Fruit fly (Drosophila melanogaster) whole organism, embryonic: ENCODE data around the gene hbt.

ENCODE experiments used
- Atf6 ChIP-seq: fragments of 200-800 bp; sonication (Bioruptor generic); IDR thresholded peaks from 2 replicates; pipeline ENCODE4 v1.3.6; 2022; ENCODE audit warnings: missing biosample characterization, missing genetic modification characterization
- CG10267 ChIP-seq: fragments of 200-800 bp; sonication (Bioruptor generic); optimal IDR thresholded peaks from 2 replicates; lab custom pipeline; 2018; ENCODE audit warnings: missing biosample characterization, mild to moderate bottlenecking, missing genetic modification characterization, moderate library complexity
- CG10274 ChIP-seq: fragments of 200-800 bp; sonication (Bioruptor generic); optimal IDR thresholded peaks from 3 replicates; lab custom pipeline; 2017; ENCODE audit warnings: missing biosample characterization, mild to moderate bottlenecking, missing genetic modification characterization
- CG10321 ChIP-seq: fragments of 200-800 bp; sonication (Bioruptor generic); IDR thresholded peaks from 2 replicates; pipeline ENCODE4 v1.3.6; 2022; ENCODE audit warnings: missing biosample characterization, missing genetic modification characterization
- CG11504 ChIP-seq: fragments of 200-800 bp; sonication (Bioruptor generic); optimal IDR thresholded peaks from 3 replicates; lab custom pipeline; 2019; ENCODE audit warnings: missing biosample characterization, mild to moderate bottlenecking, missing genetic modification characterization, moderate library complexity
- CG12155 ChIP-seq: fragments of 200-800 bp; sonication (Bioruptor generic); optimal IDR thresholded peaks from 3 replicates; lab custom pipeline; 2016; ENCODE audit warnings: missing biosample characterization, missing genetic modification characterization
- CG12659 ChIP-seq: fragments of 200-800 bp; sonication (Bioruptor generic); optimal IDR thresholded peaks from 3 replicates; lab custom pipeline; 2017; ENCODE audit warnings: mild to moderate bottlenecking, missing biosample characterization, missing genetic modification reagents, missing genetic modification characterization
- CG12769 ChIP-seq: fragments of 200-800 bp; sonication (Bioruptor generic); optimal IDR thresholded peaks from 2 replicates; lab custom pipeline; 2019; ENCODE audit warnings: missing biosample characterization, mild to moderate bottlenecking, missing genetic modification characterization, moderate library complexity
- CG13287 ChIP-seq: fragments of 200-800 bp; sonication (Bioruptor generic); IDR thresholded peaks from 2 replicates; pipeline ENCODE4 v1.3.6; 2022; ENCODE audit warnings: missing biosample characterization, missing genetic modification characterization; ENCODE audit not compliant: partially characterized antibody
- CG13296 ChIP-seq: fragments of 200-800 bp; sonication (Bioruptor generic); optimal IDR thresholded peaks from 3 replicates; lab custom pipeline; 2018; ENCODE audit warnings: missing biosample characterization, mild to moderate bottlenecking, missing genetic modification characterization
- CG17186 ChIP-seq: fragments of 200-800 bp; sonication (Bioruptor generic); optimal IDR thresholded peaks from 3 replicates; lab custom pipeline; 2017; ENCODE audit warnings: missing biosample characterization, missing genetic modification reagents, missing genetic modification characterization
- CG3281 ChIP-seq: fragments of 200-800 bp; sonication (Bioruptor generic); optimal IDR thresholded peaks from 3 replicates; lab custom pipeline; 2017; ENCODE audit warnings: missing biosample characterization, mild to moderate bottlenecking, missing genetic modification characterization
- CG3995 ChIP-seq: fragments of 200-800 bp; sonication (Bioruptor generic); optimal IDR thresholded peaks from 3 replicates; lab custom pipeline; 2016; ENCODE audit warnings: missing biosample characterization, missing genetic modification characterization
- CG42726 ChIP-seq: fragments of 200-800 bp; sonication (Bioruptor generic); IDR thresholded peaks from 2 replicates; pipeline ENCODE4 v1.3.6; 2022; ENCODE audit warnings: missing biosample characterization, missing genetic modification characterization; ENCODE audit not compliant: partially characterized antibody
- CG4404 ChIP-seq: fragments of 200-800 bp; sonication (Bioruptor generic); IDR thresholded peaks from 2 replicates; pipeline ENCODE4 v1.3.6; 2022; ENCODE audit warnings: missing biosample characterization, missing genetic modification characterization
- CG4617 ChIP-seq: fragments of 200-800 bp; sonication (Bioruptor generic); optimal IDR thresholded peaks from 3 replicates; lab custom pipeline; 2016; ENCODE audit warnings: missing biosample characterization, missing genetic modification characterization, borderline replicate concordance
- CG6854 ChIP-seq: fragments of 200-800 bp; sonication (Bioruptor generic); optimal IDR thresholded peaks from 3 replicates; lab custom pipeline; 2017; ENCODE audit warnings: missing biosample characterization, mild to moderate bottlenecking, missing genetic modification characterization
- CG9609 ChIP-seq: fragments of 200-800 bp; sonication (Bioruptor generic); optimal IDR thresholded peaks from 3 replicates; lab custom pipeline; 2016; ENCODE audit warnings: missing biosample characterization, missing genetic modification characterization
- CG9876 ChIP-seq: fragments of 200-800 bp; sonication (Bioruptor generic); optimal IDR thresholded peaks from 2 replicates; lab custom pipeline; 2016; ENCODE audit warnings: missing biosample characterization, missing genetic modification characterization
- CrebB ChIP-seq: fragments of 200-800 bp; sonication (Bioruptor generic); optimal IDR thresholded peaks from 3 replicates; lab custom pipeline; 2018; ENCODE audit warnings: missing biosample characterization, mild to moderate bottlenecking, missing genetic modification characterization
- Dek ChIP-seq: fragments of 200-800 bp; sonication (Bioruptor generic); optimal IDR thresholded peaks from 3 replicates; lab custom pipeline; 2019; ENCODE audit warnings: missing biosample characterization, mild to moderate bottlenecking, missing genetic modification characterization, moderate library complexity
- E2f2 ChIP-seq: fragments of 200-800 bp; sonication (Bioruptor generic); IDR thresholded peaks from 2 replicates; pipeline ENCODE4 v1.3.6; 2022; ENCODE audit warnings: missing biosample characterization, missing genetic modification characterization
- Fer1 ChIP-seq: fragments of 200-800 bp; sonication (Bioruptor generic); optimal IDR thresholded peaks from 2 replicates; lab custom pipeline; 2017; ENCODE audit warnings: missing biosample characterization, mild to moderate bottlenecking, missing genetic modification characterization
- Gsc ChIP-seq: fragments of 200-800 bp; sonication (Bioruptor generic); IDR thresholded peaks from 2 replicates; pipeline ENCODE4 v1.3.6; 2022; ENCODE audit warnings: missing biosample characterization, missing genetic modification characterization
- HLH54F ChIP-seq: fragments of 200-800 bp; sonication (Bioruptor generic); optimal IDR thresholded peaks from 3 replicates; lab custom pipeline; 2016; ENCODE audit warnings: missing biosample characterization, missing genetic modification characterization
- HmgD ChIP-seq: fragments of 200-800 bp; sonication (Bioruptor generic); optimal IDR thresholded peaks from 3 replicates; lab custom pipeline; 2016; ENCODE audit warnings: missing biosample characterization, missing genetic modification characterization
- Hr51 ChIP-seq, 2 experiments: fragments of 200-800 bp; sonication (Bioruptor generic); optimal IDR thresholded peaks; 2 replicates in 1 of 2; 3 replicates in 1 of 2; lab custom pipeline; 2016 to 2018; ENCODE audit warnings: missing biosample characterization in 2 of 2, missing genetic modification characterization in 2 of 2, mild to moderate bottlenecking in 1 of 2, moderate library complexity in 1 of 2
- MBD-R2 ChIP-seq: fragments of 200-800 bp; sonication (Bioruptor generic); IDR thresholded peaks from 2 replicates; pipeline ENCODE4 v1.3.6; 2022; ENCODE audit warnings: missing biosample characterization, missing genetic modification characterization
- Mes4 ChIP-seq: fragments of 200-800 bp; sonication (Bioruptor generic); optimal IDR thresholded peaks from 2 replicates; lab custom pipeline; 2016; ENCODE audit warnings: missing biosample characterization, missing genetic modification characterization
- Rfx ChIP-seq: fragments of 200-800 bp; sonication (Bioruptor generic); IDR thresholded peaks from 2 replicates; pipeline ENCODE4 v1.3.6; 2022; ENCODE audit warnings: missing biosample characterization, missing genetic modification characterization
- Sin3A ChIP-seq: fragments of >200 bp; optimal IDR thresholded peaks from 2 replicates; lab custom pipeline; 2018
- al ChIP-seq: fragments of 200-800 bp; sonication (Bioruptor generic); IDR thresholded peaks from 2 replicates; pipeline ENCODE4 v1.3.6; 2022; ENCODE audit warnings: missing biosample characterization, missing genetic modification characterization
- amos ChIP-seq: fragments of 200-800 bp; sonication (Bioruptor generic); IDR thresholded peaks from 2 replicates; pipeline ENCODE4 v1.3.6; 2022; ENCODE audit warnings: missing biosample characterization, missing genetic modification characterization; ENCODE audit not compliant: partially characterized antibody
- chinmo ChIP-seq: fragments of 200-800 bp; sonication (Bioruptor generic); IDR thresholded peaks from 4 replicates; pipeline ENCODE4 v1.3.6; 2022; ENCODE audit warnings: missing biosample characterization, missing genetic modification characterization; ENCODE audit not compliant: partially characterized antibody
- ci ChIP-seq: fragments of 200-800 bp; sonication (Bioruptor generic); IDR thresholded peaks from 3 replicates; pipeline ENCODE4 v1.3.6; 2022; ENCODE audit warnings: missing biosample characterization, missing genetic modification characterization
- dm ChIP-seq: fragments of 200-800 bp; sonication (Bioruptor generic); optimal IDR thresholded peaks from 3 replicates; lab custom pipeline; 2016; ENCODE audit warnings: missing biosample characterization, missing genetic modification characterization
- gro ChIP-seq: fragments of 200-800 bp; sonication (Bioruptor generic); optimal IDR thresholded peaks from 2 replicates; lab custom pipeline; 2016; ENCODE audit warnings: missing biosample characterization, missing genetic modification characterization
- ham ChIP-seq: fragments of 200-800 bp; sonication (Bioruptor generic); IDR thresholded peaks from 2 replicates; pipeline ENCODE4 v1.3.6; 2022; ENCODE audit warnings: missing biosample characterization, missing genetic modification characterization
- inv ChIP-seq: fragments of 200-800 bp; sonication (Bioruptor generic); IDR thresholded peaks from 2 replicates; pipeline ENCODE4 v1.3.6; 2022; ENCODE audit warnings: missing biosample characterization, missing genetic modification characterization; ENCODE audit not compliant: partially characterized antibody
- jumu ChIP-seq: fragments of 200-800 bp; sonication (Bioruptor generic); optimal IDR thresholded peaks from 3 replicates; lab custom pipeline; 2016; ENCODE audit warnings: missing biosample characterization, missing genetic modification characterization
- nerfin-1 ChIP-seq: fragments of 200-800 bp; sonication (Bioruptor generic); optimal IDR thresholded peaks from 3 replicates; lab custom pipeline; 2019; ENCODE audit warnings: missing biosample characterization, mild to moderate bottlenecking, missing genetic modification characterization, moderate library complexity
- nmo ChIP-seq: fragments of 200-800 bp; sonication (Bioruptor generic); optimal IDR thresholded peaks from 2 replicates; lab custom pipeline; 2018; ENCODE audit warnings: missing biosample characterization, mild to moderate bottlenecking, missing genetic modification characterization, moderate library complexity
- odd ChIP-seq: fragments of 200-800 bp; sonication (Bioruptor generic); optimal IDR thresholded peaks from 2 replicates; lab custom pipeline; 2017; ENCODE audit warnings: missing biosample characterization, mild to moderate bottlenecking, missing genetic modification characterization
- sd ChIP-seq: fragments of 200-800 bp; sonication (Bioruptor generic); optimal IDR thresholded peaks from 3 replicates; lab custom pipeline; 2018; ENCODE audit warnings: missing biosample characterization, mild to moderate bottlenecking, missing genetic modification characterization, moderate library complexity
- sens ChIP-seq: fragments of 200-800 bp; sonication (Bioruptor generic); peaks from one replicate; lab custom pipeline; 2016; ENCODE audit warnings: missing biosample characterization, missing genetic modification characterization
- sens-2 ChIP-seq: fragments of 200-800 bp; sonication (Bioruptor generic); IDR thresholded peaks from 2 replicates; pipeline ENCODE4 v1.3.6; 2022; ENCODE audit warnings: missing biosample characterization, missing genetic modification characterization
- tup ChIP-seq: fragments of 200-800 bp; sonication (Bioruptor generic); optimal IDR thresholded peaks from 2 replicates; lab custom pipeline; 2016; ENCODE audit warnings: missing biosample characterization, mild to moderate bottlenecking, missing genetic modification characterization, moderate library complexity
- unc-4 ChIP-seq: fragments of 200-800 bp; sonication (Bioruptor generic); IDR thresholded peaks from 2 replicates; pipeline ENCODE4 v1.3.6; 2022; ENCODE audit warnings: missing biosample characterization, missing genetic modification characterization; ENCODE audit not compliant: partially characterized antibody
- vvl ChIP-seq: fragments of 200-800 bp; sonication (Bioruptor generic); IDR thresholded peaks from 2 replicates; pipeline ENCODE4 v1.3.6; 2022; ENCODE audit warnings: missing biosample characterization, missing genetic modification characterization

The hbt gene

DNA sequence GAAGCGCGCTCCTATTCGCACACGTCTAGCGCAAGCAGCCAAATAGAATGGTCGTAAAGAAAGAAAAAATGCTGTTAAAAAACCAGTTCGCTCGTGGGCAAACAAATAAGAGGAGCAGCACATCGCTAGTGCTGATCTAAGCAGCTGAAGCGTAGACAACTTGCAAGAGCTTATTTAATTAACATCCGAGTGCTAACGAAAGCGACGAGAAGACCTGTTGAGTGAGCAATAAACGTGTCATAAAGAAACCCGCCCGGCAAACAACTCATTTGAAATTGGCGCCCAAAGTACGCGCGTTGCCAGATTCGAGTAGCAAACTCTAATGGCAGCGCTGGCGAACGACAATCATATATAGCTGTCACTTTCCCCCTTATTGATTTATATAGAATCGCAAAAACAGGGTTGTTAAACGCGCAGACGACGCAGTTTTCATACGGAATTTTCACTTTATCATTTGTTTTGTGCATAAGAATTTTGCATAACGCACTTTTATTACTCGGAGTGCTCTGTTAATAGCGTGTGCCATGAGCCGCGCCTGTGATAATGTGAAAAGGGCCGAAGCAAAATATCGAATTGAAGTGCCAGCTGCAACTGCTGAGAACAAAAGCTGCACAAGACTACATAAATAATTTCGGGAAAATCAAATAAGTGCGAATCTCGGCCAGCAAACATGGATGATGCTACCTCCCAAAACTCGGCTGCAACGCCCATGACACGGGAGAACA, 34.8 kb downstream of the hbt start:
- TF ChIP-seq CrebB (tag; lab: Kevin White, UChicago) (peak; percentile 7), Dek (tag; lab: Kevin White, UChicago) (no peak), CG11504 (tag; lab: Kevin White, UChicago) (no peak), Rfx (GFP tag; lab: Robert Waterston, UW) (0 out of 2 replicates have a peak, but pooled peaks have one; percentile 23), Mes4 (GFP tag; lab: Kevin White, UChicago) (peak; percentile 46), CG4404 (GFP tag; lab: Robert Waterston, UW) (no peak), CG3281 (GFP tag; lab: Kevin White, UChicago) (peak; percentile 100), CG9876 (GFP tag; lab: Kevin White, UChicago) (no peak), CG4617 (GFP tag; lab: Kevin White, UChicago) (peak; percentile 89), Gsc (no peak), unc-4 (0 out of 2 replicates have a peak, but pooled peaks have one; percentile 22), gro (GFP tag; lab: Kevin White, UChicago) (peak; percentile 70), MBD-R2 (GFP tag; lab: Robert Waterston, UW) (peak; percentile 52), CG3995 (GFP tag; lab: Kevin White, UChicago) (no peak), nmo (GFP tag; lab: Kevin White, UChicago) (peak; percentile 70), tup (GFP tag; lab: Kevin White, UChicago) (no peak), Atf6 (no peak), CG12659 (peak; percentile 56), al (GFP tag; lab: Robert Waterston, UW) (no peak), chinmo (GFP tag; lab: Robert Waterston, UW) (peak; percentile 54; the same call in 3 of the 4 replicates), amos (peak; percentile 60; the same call in 1 of the 2 replicates), jumu (GFP tag; lab: Kevin White, UChicago) (no peak), CG13287 (GFP tag; lab: Robert Waterston, UW) (peak; percentile 52), CG42726 (GFP tag; lab: Robert Waterston, UW) (0 out of 2 replicates have a peak, but pooled peaks have one; percentile 42), vvl (GFP tag; lab: Robert Waterston, UW) (peak; percentile 26; the same call in 1 of the 2 replicates), CG12155 (GFP tag; lab: Kevin White, UChicago) (peak; percentile 43), HLH54F (GFP tag; lab: Kevin White, UChicago) (no peak), nerfin-1 (tag; lab: Kevin White, UChicago) (peak; percentile 98), ham (GFP tag; lab: Robert Waterston, UW) (no peak), sens (peak; percentile 70), CG17186 (GFP tag; lab: Kevin White, UChicago) (peak; percentile 44), CG12769 (no peak), CG10274 (GFP tag; lab: Kevin White, UChicago) (no peak), CG6854 (GFP tag; lab: Kevin White, UChicago) (no peak), Hr51 (GFP tag; optimal IDR thresholded peaks at IDR 0.05; lab: Kevin White, UChicago) (no peak), odd (no peak), CG9609 (no peak), CG10267 (tag; lab: Kevin White, UChicago) (peak; percentile 65), CG10321 (peak; percentile 96), Sin3A (peak; percentile 48), dm (GFP tag; lab: Kevin White, UChicago) (peak; percentile 4), Fer1 (GFP tag; lab: Kevin White, UChicago) (peak; percentile 22), sd (tag; lab: Kevin White, UChicago) (peak; percentile 70), CG13296 (GFP tag; lab: Kevin White, UChicago) (peak; percentile 18), ci (GFP tag; lab: Robert Waterston, UW) (no peak; the same call in 2 of the 3 replicates), HmgD (GFP tag; lab: Kevin White, UChicago) (peak; percentile 84), inv (GFP tag; lab: Robert Waterston, UW) (no peak), sens-2 (GFP tag; lab: Robert Waterston, UW) (no peak), E2f2 (peak; percentile 99)
